Fruit fly (Drosophila melanogaster) whole organism, embryonic: ENCODE measurements around the gene Targ1.

Source experiments
- Abd-B ChIP-seq: fragments of 200-800 bp; sonication (Bioruptor generic); optimal IDR thresholded peaks from 2 replicates; lab custom pipeline; 2018; ENCODE audit warnings: missing biosample characterization, mild to moderate bottlenecking, missing genetic modification characterization, moderate library complexity
- Ada2b ChIP-seq: fragments of 200-800 bp; sonication (Bioruptor generic); IDR thresholded peaks from 2 replicates; pipeline ENCODE4 v1.3.6; 2022; ENCODE audit warnings: missing biosample characterization, missing genetic modification characterization
- C15 ChIP-seq: fragments of 200-800 bp; sonication (Bioruptor generic); IDR thresholded peaks from 3 replicates; pipeline ENCODE4 v1.3.6; 2022; ENCODE audit warnings: missing biosample characterization, missing genetic modification characterization
- CG10147 ChIP-seq: fragments of 200-800 bp; sonication (Bioruptor generic); optimal IDR thresholded peaks from 2 replicates; lab custom pipeline; 2019; ENCODE audit warnings: missing biosample characterization, mild to moderate bottlenecking, missing genetic modification characterization, moderate library complexity
- CG11247 ChIP-seq: fragments of 200-800 bp; sonication (Bioruptor generic); IDR thresholded peaks from 2 replicates; pipeline ENCODE4 v1.3.6; 2022; ENCODE audit warnings: missing biosample characterization, missing genetic modification characterization
- CG14965 ChIP-seq: fragments of 200-800 bp; sonication (Bioruptor generic); optimal IDR thresholded peaks from 2 replicates; lab custom pipeline; 2016; ENCODE audit warnings: missing biosample characterization, missing genetic modification characterization, borderline replicate concordance
- CG17912 ChIP-seq: fragments of 200-800 bp; sonication (Bioruptor generic); optimal IDR thresholded peaks from 2 replicates; lab custom pipeline; 2018; ENCODE audit warnings: missing biosample characterization, mild to moderate bottlenecking, missing genetic modification characterization
- CG18599 ChIP-seq: fragments of 200-800 bp; sonication (Bioruptor generic); optimal IDR thresholded peaks from 3 replicates; lab custom pipeline; 2017; ENCODE audit warnings: missing biosample characterization, missing genetic modification characterization, mild to moderate bottlenecking, moderate library complexity, missing genetic modification reagents
- CG18764 ChIP-seq: fragments of 200-800 bp; sonication (Bioruptor generic); optimal IDR thresholded peaks from 3 replicates; lab custom pipeline; 2016; ENCODE audit warnings: missing biosample characterization, missing genetic modification characterization
- CG30020 ChIP-seq: fragments of 200-800 bp; optimal IDR thresholded peaks from 2 replicates; lab custom pipeline; 2019; ENCODE audit warnings: missing biosample characterization, mild to moderate bottlenecking, missing genetic modification characterization, moderate library complexity
- CG3065 ChIP-seq: fragments of 200-800 bp; sonication (Bioruptor generic); optimal IDR thresholded peaks from 2 replicates; lab custom pipeline; 2016; ENCODE audit warnings: missing biosample characterization, missing genetic modification characterization
- CG42726 ChIP-seq: fragments of 200-800 bp; sonication (Bioruptor generic); IDR thresholded peaks from 2 replicates; pipeline ENCODE4 v1.3.6; 2022; ENCODE audit warnings: missing biosample characterization, missing genetic modification characterization; ENCODE audit not compliant: partially characterized antibody
- CG4707 ChIP-seq: fragments of 200-800 bp; sonication (Bioruptor generic); optimal IDR thresholded peaks from 2 replicates; lab custom pipeline; 2018; ENCODE audit warnings: missing biosample characterization, mild to moderate bottlenecking, missing genetic modification characterization, moderate library complexity
- CG9797 ChIP-seq: fragments of 200-800 bp; sonication (Bioruptor generic); optimal IDR thresholded peaks from 3 replicates; lab custom pipeline; 2018; ENCODE audit warnings: missing biosample characterization, mild to moderate bottlenecking, missing genetic modification characterization
- Dfd ChIP-seq, 2 experiments: fragments of >200 bp; optimal IDR thresholded peaks; 2 replicates each; lab custom pipeline; 2017; ENCODE audit warnings: missing biosample characterization in 2 of 2, missing genetic modification characterization in 2 of 2
- Dp ChIP-seq: fragments of 200-800 bp; sonication (Bioruptor generic); optimal IDR thresholded peaks from 2 replicates; lab custom pipeline; 2018; ENCODE audit warnings: missing biosample characterization, mild to moderate bottlenecking, missing genetic modification characterization, moderate library complexity
- Elba2 ChIP-seq: fragments of 200-800 bp; sonication (Bioruptor generic); optimal IDR thresholded peaks from 3 replicates; lab custom pipeline; 2016; ENCODE audit warnings: missing biosample characterization, missing genetic modification characterization
- Fer3 ChIP-seq: fragments of 200-800 bp; sonication (Bioruptor generic); optimal IDR thresholded peaks from 2 replicates; lab custom pipeline; 2018; ENCODE audit warnings: missing biosample characterization, mild to moderate bottlenecking, missing genetic modification characterization, moderate library complexity
- GATAe ChIP-seq: fragments of 200-800 bp; sonication (Bioruptor generic); conservative IDR thresholded peaks from 2 replicates; pipeline ENCODE4 v1.3.6; 2022; ENCODE audit warnings: missing biosample characterization, missing genetic modification characterization
- Gsc ChIP-seq: fragments of 200-800 bp; sonication (Bioruptor generic); IDR thresholded peaks from 2 replicates; pipeline ENCODE4 v1.3.6; 2022; ENCODE audit warnings: missing biosample characterization, missing genetic modification characterization
- Hsf ChIP-seq: fragments of 200-800 bp; sonication (Bioruptor generic); optimal IDR thresholded peaks from 3 replicates; lab custom pipeline; 2016; ENCODE audit warnings: missing biosample characterization, missing genetic modification characterization
- Lhr ChIP-seq: fragments of 200-800 bp; sonication (Bioruptor generic); optimal IDR thresholded peaks from 3 replicates; lab custom pipeline; 2017; ENCODE audit warnings: mild to moderate bottlenecking, missing biosample characterization, missing genetic modification reagents, missing genetic modification characterization
- MBD-R2 ChIP-seq: fragments of 200-800 bp; sonication (Bioruptor generic); IDR thresholded peaks from 2 replicates; pipeline ENCODE4 v1.3.6; 2022; ENCODE audit warnings: missing biosample characterization, missing genetic modification characterization
- Nf-YC ChIP-seq: fragments of 200-800 bp; optimal IDR thresholded peaks from 3 replicates; lab custom pipeline; 2019; ENCODE audit warnings: missing biosample characterization, mild to moderate bottlenecking, missing genetic modification characterization, moderate library complexity
- Oaz ChIP-seq: fragments of 200-800 bp; sonication (Bioruptor generic); IDR thresholded peaks from 2 replicates; pipeline ENCODE4 v1.3.6; 2022; ENCODE audit warnings: missing biosample characterization, missing genetic modification characterization
- Side ChIP-seq: fragments of 200-800 bp; sonication (Bioruptor generic); optimal IDR thresholded peaks from 2 replicates; lab custom pipeline; 2016; ENCODE audit warnings: missing biosample characterization, missing genetic modification characterization
- abd-A ChIP-seq: fragments of 200-800 bp; sonication (Bioruptor generic); optimal IDR thresholded peaks from 3 replicates; lab custom pipeline; 2019; ENCODE audit warnings: missing biosample characterization, mild to moderate bottlenecking, missing genetic modification characterization, moderate library complexity
- bab2 ChIP-seq: fragments of 200-800 bp; sonication (Bioruptor generic); optimal IDR thresholded peaks from 2 replicates; lab custom pipeline; 2016; ENCODE audit warnings: missing biosample characterization, missing genetic modification characterization
- chm ChIP-seq: fragments of 200-800 bp; sonication (Bioruptor generic); IDR thresholded peaks from 2 replicates; pipeline ENCODE4 v1.3.6; 2022; ENCODE audit warnings: missing biosample characterization, missing genetic modification characterization
- dpn ChIP-seq, 2 experiments: fragments of 200-800 bp; sonication (Bioruptor generic); optimal IDR thresholded peaks; 3 replicates each; lab custom pipeline; 2016; ENCODE audit warnings: missing biosample characterization in 2 of 2, missing genetic modification characterization in 2 of 2
- exex ChIP-seq: fragments of 200-800 bp; sonication (Bioruptor generic); optimal IDR thresholded peaks from 4 replicates; lab custom pipeline; 2018; ENCODE audit warnings: missing biosample characterization, mild to moderate bottlenecking, missing genetic modification characterization, moderate library complexity
- fu2 ChIP-seq: fragments of 200-800 bp; sonication (Bioruptor generic); optimal IDR thresholded peaks from 2 replicates; lab custom pipeline; 2016; ENCODE audit warnings: missing biosample characterization, missing genetic modification characterization
- insv ChIP-seq, 2 experiments: fragments of 200-800 bp; sonication (Bioruptor generic); optimal IDR thresholded peaks; 3 replicates each; lab custom pipeline; 2016 to 2018; ENCODE audit warnings: missing biosample characterization in 2 of 2, missing genetic modification characterization in 2 of 2
- kah ChIP-seq: fragments of 200-800 bp; sonication (Bioruptor generic); optimal IDR thresholded peaks from 2 replicates; lab custom pipeline; 2018; ENCODE audit warnings: missing biosample characterization, mild to moderate bottlenecking, missing genetic modification characterization
- lola ChIP-seq, 3 experiments: fragments of >200 bp in 2 of 3; fragments of 200-800 bp in 1 of 3; sonication (Bioruptor generic) in 1 of 3; optimal IDR thresholded peaks; 2 replicates each; lab custom pipeline; 2017 to 2019; ENCODE audit warnings: missing biosample characterization in 3 of 3, missing genetic modification characterization in 3 of 3, mild to moderate bottlenecking in 1 of 3, moderate library complexity in 1 of 3
- maf-S ChIP-seq: fragments of 200-800 bp; sonication (Bioruptor generic); optimal IDR thresholded peaks from 2 replicates; lab custom pipeline; 2016; ENCODE audit warnings: missing biosample characterization, missing genetic modification characterization
- mirr ChIP-seq: fragments of 200-800 bp; sonication (Bioruptor generic); optimal IDR thresholded peaks from 3 replicates; lab custom pipeline; 2018; ENCODE audit warnings: missing biosample characterization, mild to moderate bottlenecking, missing genetic modification characterization
- nerfin-2 ChIP-seq: fragments of 200-800 bp; sonication (Bioruptor generic); IDR thresholded peaks from 2 replicates; pipeline ENCODE4 v1.3.6; 2022; ENCODE audit warnings: missing biosample characterization, missing genetic modification characterization; ENCODE audit not compliant: partially characterized antibody
- nom ChIP-seq: fragments of 200-800 bp; sonication (Bioruptor generic); optimal IDR thresholded peaks from 2 replicates; lab custom pipeline; 2017; ENCODE audit warnings: missing biosample characterization, missing genetic modification characterization, mild to moderate bottlenecking, moderate library complexity, missing genetic modification reagents
- pb ChIP-seq: fragments of 200-800 bp; sonication (Bioruptor generic); optimal IDR thresholded peaks from 3 replicates; lab custom pipeline; 2016; ENCODE audit warnings: missing biosample characterization, missing genetic modification characterization
- pfk ChIP-seq: fragments of 200-800 bp; sonication (Bioruptor generic); optimal IDR thresholded peaks from 2 replicates; lab custom pipeline; 2018; ENCODE audit warnings: missing biosample characterization, mild to moderate bottlenecking, missing genetic modification characterization, moderate library complexity
- phol ChIP-seq: fragments of 200-800 bp; sonication (Bioruptor generic); optimal IDR thresholded peaks from 3 replicates; lab custom pipeline; 2018; ENCODE audit warnings: missing biosample characterization, mild to moderate bottlenecking, missing genetic modification characterization, moderate library complexity
- run ChIP-seq: fragments of 200-800 bp; sonication (Bioruptor generic); optimal IDR thresholded peaks from 3 replicates; lab custom pipeline; 2018; ENCODE audit warnings: missing biosample characterization, mild to moderate bottlenecking, missing genetic modification characterization
- schlank ChIP-seq: fragments of 200-800 bp; sonication (Bioruptor generic); optimal IDR thresholded peaks from 2 replicates; lab custom pipeline; 2018; ENCODE audit warnings: missing biosample characterization, mild to moderate bottlenecking, missing genetic modification characterization
- so ChIP-seq: fragments of 200-800 bp; sonication (Bioruptor generic); IDR thresholded peaks from 3 replicates; pipeline ENCODE4 v1.3.6; 2022; ENCODE audit warnings: missing biosample characterization, missing genetic modification characterization
- twi ChIP-seq: fragments of 200-800 bp; optimal IDR thresholded peaks from 2 replicates; lab custom pipeline; 2019; ENCODE audit warnings: missing biosample characterization, mild to moderate bottlenecking, missing genetic modification characterization, moderate library complexity
- zf30C ChIP-seq: fragments of 200-800 bp; sonication (Bioruptor generic); optimal IDR thresholded peaks from 3 replicates; lab custom pipeline; 2018; ENCODE audit warnings: missing biosample characterization, mild to moderate bottlenecking, missing genetic modification characterization

The Targ1 gene

dm6 chr3L:21174962-21175361 lies 27.7 kb downstream of the Targ1 start:
- TF ChIP-seq nom (GFP tag; lab: Kevin White, UChicago) (peak; percentile 39), chm (GFP tag; lab: Robert Waterston, UW) (no peak)

- TF ChIP-seq phol (peak; percentile 91), abd-A (tag; lab: Kevin White, UChicago) (no peak), Side (peak; percentile 46), Lhr (peak; percentile 50), Dp (no peak), run (tag; lab: Kevin White, UChicago) (peak; percentile 90), CG18599 (GFP tag; lab: Kevin White, UChicago) (peak; percentile 87), exex (tag; lab: Kevin White, UChicago) (peak; percentile 67), CG9797 (no peak), Oaz (GFP tag; lab: Robert Waterston, UW) (peak; percentile 88), insv (GFP tag; optimal IDR thresholded peaks at IDR 0.05; lab: Kevin White, UChicago) (no peak), lola (GFP tag; optimal IDR thresholded peaks at IDR 0.05; lab: Kevin White, UChicago) (peak in 1 of 3 experiments; percentile 63), so (GFP tag; lab: Robert Waterston, UW) (peak; percentile 87), schlank (tag; lab: Kevin White, UChicago) (peak; percentile 74), pfk (GFP tag; lab: Kevin White, UChicago) (no peak), MBD-R2 (GFP tag; lab: Robert Waterston, UW) (peak; percentile 52), CG42726 (GFP tag; lab: Robert Waterston, UW) (no peak), Abd-B (GFP tag; lab: Kevin White, UChicago) (peak; percentile 92), CG17912 (no peak), pb (GFP tag; lab: Kevin White, UChicago) (peak; percentile 45), Fer3 (tag; lab: Kevin White, UChicago) (peak; percentile 96), fu2 (peak; percentile 78), maf-S (peak; percentile 72), mirr (GFP tag; lab: Kevin White, UChicago) (peak; percentile 90), nerfin-2 (no peak), Elba2 (no peak), kah (GFP tag; lab: Kevin White, UChicago) (no peak), Dfd (GFP tag; optimal IDR thresholded peaks at IDR 0.05; lab: Kevin White, UChicago) (peak in 1 of 2 experiments; percentile 68), CG4707 (GFP tag; lab: Kevin White, UChicago) (peak; percentile 77), Nf-YC (peak; percentile 53), CG30020 (peak; percentile 9), CG14965 (no peak), Gsc (peak; percentile 50), CG10147 (GFP tag; lab: Kevin White, UChicago) (peak; percentile 87), twi (peak; percentile 72), zf30C (GFP tag; lab: Kevin White, UChicago) (no peak), CG3065 (GFP tag; lab: Kevin White, UChicago) (no peak), C15 (GFP tag; lab: Robert Waterston, UW) (peak; percentile 91), CG18764 (GFP tag; lab: Kevin White, UChicago) (peak; percentile 68), dpn (GFP tag; optimal IDR thresholded peaks at IDR 0.05; lab: Kevin White, UChicago) (peak; percentile 74 to 89), CG11247 (GFP tag; lab: Robert Waterston, UW) (peak; percentile 87), Ada2b (GFP tag; lab: Robert Waterston, UW) (peak; percentile 95), bab2 (GFP tag; lab: Kevin White, UChicago) (peak; percentile 66), Hsf (GFP tag; lab: Kevin White, UChicago) (peak; percentile 85), GATAe (GFP tag; lab: Robert Waterston, UW) (peak; percentile 88)
These were observed 30.0 kb downstream of the Targ1 start, which contains the start of the genes chb and AsnS for dm6 chr3L:21172527-21173253. chb (plus strand) TSS chr3L:21172853. AsnS (plus strand) TSS chr3L:21173118.
